Worm (Caenorhabditis elegans) whole organism, young adult: ENCODE results near the gene zzz-1.

Experiments
- C17E4.6 ChIP-seq: fragments of 200-800 bp; sonication (Bioruptor generic); IDR thresholded peaks from 2 replicates; pipeline ENCODE4 v1.3.6; 2022; ENCODE audit warnings: missing genetic modification reagents, missing genetic modification characterization, missing compliant biosample characterization
- F52B5.7 ChIP-seq: sonication (generic microtip); optimal IDR thresholded peaks from 2 replicates; lab custom pipeline; 2016; ENCODE audit warnings: mild to moderate bottlenecking, missing genetic modification characterization, missing compliant biosample characterization
- F57A8.1 ChIP-seq: fragments of 200-800 bp; sonication (Bioruptor generic); optimal IDR thresholded peaks from 2 replicates; lab custom pipeline; 2018; ENCODE audit warnings: mild to moderate bottlenecking, missing genetic modification characterization, moderate library complexity, missing compliant biosample characterization
- F57C9.4 ChIP-seq: sonication (generic microtip); optimal IDR thresholded peaks from 2 replicates; lab custom pipeline; 2017; ENCODE audit warnings: mild to moderate bottlenecking, missing genetic modification characterization, missing compliant biosample characterization
- Y53F4B.3 ChIP-seq: fragments of 200-800 bp; sonication (Bioruptor generic); IDR thresholded peaks from 2 replicates; pipeline ENCODE4 v1.3.6; 2022; ENCODE audit warnings: missing genetic modification reagents, missing genetic modification characterization, missing compliant biosample characterization
- Y95B8A.8 ChIP-seq: fragments of 200-800 bp; sonication (Bioruptor generic); IDR thresholded peaks from 2 replicates; pipeline ENCODE4 v1.3.6; 2022; ENCODE audit warnings: missing genetic modification reagents, missing genetic modification characterization, missing compliant biosample characterization
- atf-7 ChIP-seq: sonication (generic microtip); optimal IDR thresholded peaks from 2 replicates; lab custom pipeline; 2017; ENCODE audit warnings: mild to moderate bottlenecking, missing genetic modification characterization, missing compliant biosample characterization
- bed-2 ChIP-seq: fragments of 200-800 bp; sonication (Bioruptor generic); IDR thresholded peaks from 2 replicates; pipeline ENCODE4 v1.3.6; 2022; ENCODE audit warnings: missing genetic modification reagents, missing genetic modification characterization, missing compliant biosample characterization
- chd-7 ChIP-seq: sonication (generic microtip); optimal IDR thresholded peaks from 2 replicates; lab custom pipeline; 2016; ENCODE audit warnings: mild to moderate bottlenecking, missing genetic modification characterization, moderate library complexity, missing compliant biosample characterization
- dpl-1 ChIP-seq: fragments of 150-350 bp; optimal IDR thresholded peaks from 2 replicates; lab custom pipeline; 2014; ENCODE audit warnings: missing biosample characterization, missing genetic modification reagents, missing genetic modification characterization
- hlh-12 ChIP-seq: sonication (generic microtip); optimal IDR thresholded peaks from 2 replicates; lab custom pipeline; 2016; ENCODE audit warnings: missing genetic modification characterization, missing compliant biosample characterization
- hlh-26 ChIP-seq: fragments of 200-800 bp; sonication (Bioruptor generic); conservative IDR thresholded peaks from 2 replicates; pipeline ENCODE4 v1.3.6; 2022; ENCODE audit warnings: missing genetic modification reagents, missing genetic modification characterization, missing compliant biosample characterization
- lag-1 ChIP-seq: fragments of 200-800 bp; sonication (Bioruptor generic); IDR thresholded peaks from 2 replicates; pipeline ENCODE4 v1.3.6; 2022; ENCODE audit warnings: missing genetic modification reagents, missing genetic modification characterization, missing compliant biosample characterization
- lir-1 ChIP-seq: fragments of 200-800 bp; sonication (Bioruptor generic); conservative IDR thresholded peaks from 2 replicates; pipeline ENCODE4 v1.3.6; 2022; ENCODE audit warnings: missing genetic modification reagents, missing genetic modification characterization, missing compliant biosample characterization
- lsy-27 ChIP-seq: sonication (generic microtip); optimal IDR thresholded peaks from 2 replicates; lab custom pipeline; 2017; ENCODE audit warnings: missing genetic modification characterization, mild to moderate bottlenecking, missing compliant biosample characterization, antibody characterized with exemption, missing genotype, borderline replicate concordance; ENCODE audit not compliant: insufficient read depth
- nfya-1 ChIP-seq: sonication (generic microtip); optimal IDR thresholded peaks from 2 replicates; lab custom pipeline; 2017; ENCODE audit warnings: antibody characterized with exemption, missing compliant biosample characterization, missing genetic modification characterization, borderline replicate concordance; ENCODE audit not compliant: insufficient read depth
- nfya-2 ChIP-seq: fragments of 200-800 bp; sonication (Bioruptor generic); IDR thresholded peaks from 2 replicates; pipeline ENCODE4 v1.3.6; 2022; ENCODE audit warnings: missing genetic modification reagents, missing genetic modification characterization, missing compliant biosample characterization
- nhr-80 ChIP-seq: sonication (generic microtip); optimal IDR thresholded peaks from 2 replicates; lab custom pipeline; 2016; ENCODE audit warnings: missing genetic modification characterization, missing compliant biosample characterization
- pbrm-1 ChIP-seq: fragments of 200-800 bp; sonication (Bioruptor generic); IDR thresholded peaks from 2 replicates; pipeline ENCODE4 v1.3.6; 2022; ENCODE audit warnings: missing genetic modification reagents, missing genetic modification characterization, missing compliant biosample characterization
- rcor-1 ChIP-seq: fragments of 200-800 bp; sonication (Bioruptor generic); IDR thresholded peaks from 2 replicates; pipeline ENCODE4 v1.3.6; 2022; ENCODE audit warnings: missing genetic modification reagents, missing genetic modification characterization, missing compliant biosample characterization
- rpc-1 ChIP-seq, 2 experiments: fragments of 150-350 bp in 1 of 2; sonication (generic microtip) in 1 of 2; optimal IDR thresholded peaks; 2 replicates each; lab custom pipeline; 2014 to 2018; ENCODE audit warnings: missing biosample characterization in 1 of 2, missing genetic modification characterization in 1 of 2, missing genetic modification reagents in 1 of 2, missing genotype in 1 of 2
- sptf-2 ChIP-seq: fragments of 200-800 bp; sonication (Bioruptor generic); optimal IDR thresholded peaks from 2 replicates; lab custom pipeline; 2018; ENCODE audit warnings: mild to moderate bottlenecking, missing genetic modification characterization, missing compliant biosample characterization
- tbp1 ChIP-seq: fragments of 200-800 bp; sonication (Bioruptor generic); optimal IDR thresholded peaks from 2 replicates; lab custom pipeline; 2018; ENCODE audit warnings: mild to moderate bottlenecking, missing genetic modification characterization, missing compliant biosample characterization
- tbx-9 ChIP-seq: sonication (generic microtip); optimal IDR thresholded peaks from 2 replicates; lab custom pipeline; 2016; ENCODE audit warnings: borderline replicate concordance, missing genetic modification characterization, inconsistent platforms, missing compliant biosample characterization
- unc-62 ChIP-seq: fragments of 150-350 bp; optimal IDR thresholded peaks from 2 replicates; lab custom pipeline; 2014; ENCODE audit warnings: missing biosample characterization, missing genetic modification reagents, missing genetic modification characterization
- zim-3 ChIP-seq: sonication (generic microtip); optimal IDR thresholded peaks from 2 replicates; lab custom pipeline; 2017; ENCODE audit warnings: mild to moderate bottlenecking, missing genetic modification characterization, moderate library complexity, missing compliant biosample characterization
- ztf-22 ChIP-seq: fragments of 200-800 bp; sonication (Bioruptor generic); optimal IDR thresholded peaks from 2 replicates; lab custom pipeline; 2018; ENCODE audit warnings: mild to moderate bottlenecking, missing genetic modification characterization, moderate library complexity, missing compliant biosample characterization
- ztf-28 ChIP-seq: fragments of 200-800 bp; sonication (Bioruptor generic); IDR thresholded peaks from 2 replicates; pipeline ENCODE4 v1.3.6; 2022; ENCODE audit warnings: missing genetic modification reagents, missing genetic modification characterization, missing compliant biosample characterization

zzz-1 gene

DNA sequence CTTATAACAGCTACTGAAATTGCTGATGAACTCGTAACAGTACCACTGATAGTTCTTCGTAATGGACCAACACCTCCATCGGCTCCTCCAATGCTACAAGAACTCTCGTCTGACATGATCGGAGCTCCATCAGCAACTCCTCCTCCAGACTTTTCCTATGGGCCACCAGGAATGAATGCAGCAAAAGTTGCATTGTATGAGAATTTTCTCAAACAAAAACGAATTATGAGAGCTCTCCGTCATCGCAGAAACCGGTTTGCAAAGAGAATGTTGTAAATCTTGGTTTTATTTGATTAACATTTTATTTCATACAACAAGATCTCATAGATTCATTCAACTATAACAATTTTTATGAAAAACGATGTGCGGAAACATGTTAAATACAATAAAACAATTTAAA, 21.4 kb downstream of the zzz-1 start (continued):
- peak; percentile 57 for TF ChIP-seq pbrm-1 (GFP tag; lab: Robert Waterston, UW)
- TF ChIP-seq F57A8.1 (GFP tag; lab: Kevin White, UChicago): no peak
- TF ChIP-seq, all 124 proteins: peak for 26

DNA sequence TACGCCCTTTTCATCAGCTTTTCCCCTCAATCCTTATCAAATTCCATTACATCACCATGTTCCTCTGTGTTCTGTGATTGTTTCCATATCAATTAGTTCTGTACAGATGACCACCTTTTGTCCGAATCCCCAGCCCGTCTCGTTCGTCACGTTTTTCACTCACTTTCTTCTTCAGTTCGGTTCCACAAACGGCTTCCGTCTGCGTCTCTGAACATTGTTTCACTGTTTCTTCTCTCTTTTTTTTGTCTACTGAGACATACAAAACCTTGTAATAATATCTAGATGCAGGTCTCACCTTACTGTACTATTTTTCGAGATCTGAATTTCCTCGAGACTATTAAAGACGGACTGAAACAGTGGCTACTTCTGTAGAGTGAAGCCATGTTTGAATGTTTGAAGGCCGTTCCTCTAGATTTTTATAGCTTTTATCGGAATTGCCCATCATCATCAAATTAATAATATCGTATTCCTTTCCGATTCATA, 22.5 kb downstream of the zzz-1 start, which contains the start of gene F32D8.3:
TSS of gene F32D8.3 (plus strand) at position 433 of the 483 bp plus-strand sequence.
- no peak for TF ChIP-seq nfya-2 (GFP tag; lab: Robert Waterston, UW)
- no peak for TF ChIP-seq bed-2 (GFP tag; lab: Robert Waterston, UW)
- TF ChIP-seq atf-7 (tag; lab: Kevin White, UChicago): no peak

DNA sequence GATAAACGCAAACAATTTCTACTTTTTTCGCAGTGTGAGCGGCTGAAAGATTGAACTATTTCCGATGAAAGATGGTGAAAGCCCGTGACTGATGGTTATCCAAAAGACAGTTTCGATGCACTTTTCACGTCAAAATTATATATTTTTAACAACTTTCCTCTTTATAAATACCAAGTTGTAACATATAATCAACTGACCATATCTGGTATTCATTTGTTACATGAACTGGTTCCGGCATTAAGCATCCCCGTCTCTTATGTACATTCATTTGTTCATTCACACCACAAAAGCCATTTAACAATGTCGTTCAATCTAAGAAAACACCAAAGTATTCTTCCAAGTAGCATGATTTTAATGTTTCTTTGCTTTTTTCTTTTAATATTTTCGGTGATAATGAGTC, 25.5 kb downstream of the zzz-1 start, which contains the start of gene F32D8.2:
TSS of gene F32D8.2 (plus strand) at position 301 of the 400 bp plus-strand sequence.
- TF ChIP-seq chd-7 (tag; lab: Kevin White, UChicago) (no peak), ztf-28 (GFP tag; lab: Robert Waterston, UW) (no peak), hlh-12 (no peak), nhr-80 (tag; lab: Kevin White, UChicago) (no peak), lir-1 (GFP tag; lab: Robert Waterston, UW) (no peak), tbp1 (GFP tag; lab: Kevin White, UChicago) (no peak), zim-3 (tag; lab: Kevin White, UChicago) (no peak)

DNA sequence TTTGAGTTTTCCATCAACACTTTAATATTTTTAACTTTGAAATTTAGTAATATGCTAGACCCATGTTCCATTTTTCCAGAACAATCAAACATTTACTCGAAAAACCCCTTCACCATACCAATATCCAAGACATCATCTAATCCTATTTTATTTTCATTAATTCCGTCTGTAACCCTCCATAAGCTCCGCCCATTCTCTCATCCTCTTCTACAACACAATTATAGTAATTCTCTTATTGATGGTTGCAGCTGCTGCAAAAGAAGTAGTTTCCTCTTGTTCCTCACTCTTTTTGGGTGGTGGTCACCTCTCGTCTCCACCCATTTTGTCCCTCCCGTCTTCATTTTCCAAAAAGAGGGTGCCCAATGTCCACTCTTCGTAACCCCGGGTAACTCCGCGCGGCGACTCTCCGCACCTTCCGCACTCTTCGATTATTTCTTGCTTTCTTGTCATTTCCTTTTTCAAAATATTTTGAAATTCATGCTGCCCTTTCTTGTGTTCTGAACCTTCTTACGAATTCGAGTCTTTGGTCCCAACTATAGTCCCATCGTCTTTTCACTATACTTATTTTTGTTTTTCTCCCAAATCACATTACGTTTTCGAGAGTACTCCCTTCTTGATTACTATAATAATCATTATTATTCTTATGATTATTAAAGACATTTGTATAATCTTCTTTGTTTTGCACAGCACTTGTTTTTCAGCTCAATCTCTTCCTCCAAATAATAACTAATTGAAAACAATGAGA, 28.7 kb downstream of the zzz-1 start, which contains the start of gene F32D8.1:
TSS of gene F32D8.1 (plus strand) at position 695 of the 745 bp plus-strand sequence.
- no peak for TF ChIP-seq sptf-2 (GFP tag; lab: Kevin White, UChicago)
- TF ChIP-seq F52B5.7: no peak
- TF ChIP-seq rcor-1 (GFP tag; lab: Robert Waterston, UW): no peak
- TF ChIP-seq Y95B8A.8 (GFP tag; lab: Robert Waterston, UW): no peak
- no peak for TF ChIP-seq nfya-1 (tag; lab: Kevin White, UChicago)
- no peak for TF ChIP-seq dpl-1 (GFP tag; lab: Kevin White, UChicago)
- TF ChIP-seq C17E4.6 (GFP tag; lab: Robert Waterston, UW): no peak
- no peak for TF ChIP-seq lir-1 (GFP tag; lab: Robert Waterston, UW)
- no peak for TF ChIP-seq unc-62
- TF ChIP-seq F57C9.4 (tag; lab: Kevin White, UChicago): no peak
- no peak for TF ChIP-seq ztf-22 (GFP tag; lab: Kevin White, UChicago)
- TF ChIP-seq Y53F4B.3 (GFP tag; lab: Robert Waterston, UW): no peak
- no peak for TF ChIP-seq hlh-26 (GFP tag; lab: Robert Waterston, UW)
- TF ChIP-seq rpc-1 (optimal IDR thresholded peaks at IDR 0.05; lab: Kevin White, UChicago): no peak
- TF ChIP-seq rpc-1 (tag; optimal IDR thresholded peaks at IDR 0.05; lab: Kevin White, UChicago): no peak
- TF ChIP-seq tbx-9 (tag; lab: Kevin White, UChicago): no peak
- TF ChIP-seq lsy-27 (tag; lab: Kevin White, UChicago): no peak
- no peak for TF ChIP-seq lag-1 (GFP tag; lab: Robert Waterston, UW)
- no peak for TF ChIP-seq F57A8.1 (GFP tag; lab: Kevin White, UChicago)
